Fruit fly (Drosophila melanogaster): ENCODE results near the gene Cph.

Gene Cph

DNA sequence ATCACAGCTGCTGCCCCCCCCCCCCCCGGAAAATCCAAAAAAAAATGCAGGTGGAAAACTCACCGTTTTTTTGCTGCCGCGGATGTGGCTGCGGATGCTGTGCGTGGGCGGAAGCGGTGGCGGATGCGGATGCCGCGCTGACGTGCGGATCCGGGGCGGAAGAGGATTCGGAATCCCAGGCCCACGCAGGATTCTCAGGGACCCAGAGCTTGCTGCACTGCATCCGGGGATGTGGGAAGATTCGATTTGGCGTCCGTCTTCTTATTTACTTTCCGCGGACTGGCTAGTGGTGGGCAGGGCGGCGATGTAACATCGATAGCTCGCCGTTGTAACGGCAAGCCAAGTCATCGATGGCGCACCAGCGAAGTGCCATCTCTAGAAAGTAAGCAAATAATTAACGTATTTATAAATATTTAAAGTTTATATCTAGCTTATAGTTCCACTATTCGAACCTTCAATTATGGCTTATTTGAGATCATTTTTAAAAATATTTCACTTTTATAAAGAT is 35.5 kb upstream of the Cph start, which contains the start of gene CG4615 (continued):
- peak; percentile 70; the same call in 2 of the 3 replicates for TF ChIP-seq CG14860 (GFP tag; IDR thresholded peaks at IDR 0.05; ENCODE audit: partially characterized antibody)
- TF ChIP-seq dysf (GFP tag; IDR thresholded peaks at IDR 0.05): no peak; the same call in 2 of the 3 replicates
- no peak for TF ChIP-seq CG43689 (GFP tag; IDR thresholded peaks at IDR 0.05)
- TF ChIP-seq sim (GFP tag; IDR thresholded peaks at IDR 0.05): no peak
- no peak for TF ChIP-seq eyg (GFP tag; optimal IDR thresholded peaks at IDR 0.05)
- no peak for TF ChIP-seq CG30403 (GFP tag; optimal IDR thresholded peaks at IDR 0.05)
- peak; percentile 46 for TF ChIP-seq CG14441 (GFP tag; IDR thresholded peaks at IDR 0.05)
- TF ChIP-seq CG15514 (GFP tag; optimal IDR thresholded peaks at IDR 0.05): peak; percentile 54
- TF ChIP-seq CG3838 (GFP tag; optimal IDR thresholded peaks at IDR 0.05): no peak
- TF ChIP-seq CG6683 (GFP tag; optimal IDR thresholded peaks at IDR 0.05): no peak
- no peak for TF ChIP-seq Dek (tag; optimal IDR thresholded peaks at IDR 0.05)
- TF ChIP-seq croc (GFP tag; conservative IDR thresholded peaks at IDR 0.05): no peak
- TF ChIP-seq BEAF-32 (GFP tag; optimal IDR thresholded peaks at IDR 0.05): peak; percentile 87
- no peak for TF ChIP-seq aop (GFP tag; IDR thresholded peaks at IDR 0.05)
- no peak for TF ChIP-seq CG11085 (GFP tag; IDR thresholded peaks at IDR 0.05)
- TF ChIP-seq cas (GFP tag; IDR thresholded peaks at IDR 0.05): no peak
- TF ChIP-seq HLH4C (GFP tag; IDR thresholded peaks at IDR 0.05; ENCODE audit: partially characterized antibody): peak; percentile 70
- TF ChIP-seq bigmax (GFP tag; optimal IDR thresholded peaks at IDR 0.05): no peak
- no peak for TF ChIP-seq CG18764 (GFP tag; optimal IDR thresholded peaks at IDR 0.05)
- peak; percentile 82; the same call in 2 of the 3 replicates for TF ChIP-seq sr (GFP tag; IDR thresholded peaks at IDR 0.05)
- peak; percentile 85 for TF ChIP-seq CG6791 (GFP tag; IDR thresholded peaks at IDR 0.05; ENCODE audit: partially characterized antibody)
- TF ChIP-seq MESR4 (GFP tag; optimal IDR thresholded peaks at IDR 0.05): peak; percentile 43
- TF ChIP-seq crc (GFP tag; optimal IDR thresholded peaks at IDR 0.05): no peak
- TF ChIP-seq Fer3 (tag; optimal IDR thresholded peaks at IDR 0.05): peak; percentile 2
- no peak for TF ChIP-seq cg (GFP tag; optimal IDR thresholded peaks at IDR 0.05)
- TF ChIP-seq vvl (GFP tag; IDR thresholded peaks at IDR 0.05): peak; percentile 30
- no peak for TF ChIP-seq CG8765 (GFP tag; IDR thresholded peaks at IDR 0.05)
- TF ChIP-seq mirr (GFP tag; optimal IDR thresholded peaks at IDR 0.05): no peak
- peak; percentile 94 for TF ChIP-seq bbx (GFP tag; IDR thresholded peaks at IDR 0.05; ENCODE audit: partially characterized antibody)
- TF ChIP-seq CG7928 (GFP tag; optimal IDR thresholded peaks at IDR 0.05): no peak
- TF ChIP-seq fu2 (GFP tag; optimal IDR thresholded peaks at IDR 0.05): no peak
- no peak for TF ChIP-seq CG31365 (tag; optimal IDR thresholded peaks at IDR 0.05)
- TF ChIP-seq Atf6 (GFP tag; IDR thresholded peaks at IDR 0.05): no peak
- TF ChIP-seq CG14014 (GFP tag; IDR thresholded peaks at IDR 0.05): no peak; the same call in 1 of the 2 replicates
- peak; percentile 92 for TF ChIP-seq amos (GFP tag; IDR thresholded peaks at IDR 0.05; ENCODE audit: partially characterized antibody)
- peak; percentile 92 for TF ChIP-seq unc-4 (GFP tag; IDR thresholded peaks at IDR 0.05; ENCODE audit: partially characterized antibody)
- TF ChIP-seq Atf3 (GFP tag; optimal IDR thresholded peaks at IDR 0.05): no peak
- TF ChIP-seq Elba2 (GFP tag; optimal IDR thresholded peaks at IDR 0.05): no peak
- peak; percentile 89 for TF ChIP-seq knrl (GFP tag; IDR thresholded peaks at IDR 0.05; ENCODE audit: partially characterized antibody)
- no peak for TF ChIP-seq Vsx1 (GFP tag; optimal IDR thresholded peaks at IDR 0.05)
- TF ChIP-seq CG6689 (GFP tag; IDR thresholded peaks at IDR 0.05): no peak
- no peak for TF ChIP-seq HmgD (GFP tag; optimal IDR thresholded peaks at IDR 0.05)
- TF ChIP-seq NFAT (GFP tag; IDR thresholded peaks at IDR 0.05): peak; percentile 76
- no peak for TF ChIP-seq CG18011 (GFP tag; optimal IDR thresholded peaks at IDR 0.05)
- TF ChIP-seq CG12236 (GFP tag; optimal IDR thresholded peaks at IDR 0.05): no peak
- TF ChIP-seq chinmo (GFP tag; IDR thresholded peaks at IDR 0.05; ENCODE audit: partially characterized antibody): peak; percentile 69; the same call in 3 of the 4 replicates
- no peak for TF ChIP-seq Asciz (GFP tag; optimal IDR thresholded peaks at IDR 0.05)
- TF ChIP-seq Oli (tag; optimal IDR thresholded peaks at IDR 0.05): no peak
- no peak for TF ChIP-seq rib (GFP tag; IDR thresholded peaks at IDR 0.05)
- TF ChIP-seq Med (GFP tag): peak; percentile 83
